Fruit fly (Drosophila melanogaster): ENCODE results near the gene Ogg1.

Ogg1 gene

dm6 chrX:8681189-8681821 is 8.8 kb upstream of the Ogg1 start, which contains the start of gene CAH3 (continued):
- no peak; the same call in 1 of the 2 replicates for TF ChIP-seq GATAe (GFP tag; conservative IDR thresholded peaks at IDR 0.05)
- peak; percentile 82 for TF ChIP-seq al (GFP tag; IDR thresholded peaks at IDR 0.05)
- TF ChIP-seq pum (GFP tag; optimal IDR thresholded peaks at IDR 0.05): peak; percentile 93
- peak; percentile 91 for TF ChIP-seq seq (GFP tag; IDR thresholded peaks at IDR 0.05)
- peak; percentile 90 for TF ChIP-seq CG13894 (tag; optimal IDR thresholded peaks at IDR 0.05)
- TF ChIP-seq Ets97D (GFP tag; optimal IDR thresholded peaks at IDR 0.05): peak; percentile 80
- peak; percentile 90 for TF ChIP-seq CG17568 (GFP tag; optimal IDR thresholded peaks at IDR 0.05)
- peak; percentile 85 for TF ChIP-seq NC2α (GFP tag; optimal IDR thresholded peaks at IDR 0.05)
- TF ChIP-seq CG1233 (GFP tag; optimal IDR thresholded peaks at IDR 0.05): peak; percentile 92
- peak; percentile 95 for TF ChIP-seq Antp (GFP tag; optimal IDR thresholded peaks at IDR 0.05)
- peak; percentile 90 for TF ChIP-seq CG12104 (GFP tag; optimal IDR thresholded peaks at IDR 0.05)
- TF ChIP-seq ranshi (GFP tag; IDR thresholded peaks at IDR 0.05): peak; percentile 90
- TF ChIP-seq CG31224 (GFP tag; IDR thresholded peaks at IDR 0.05): peak; percentile 85
- TF ChIP-seq zen (tag; optimal IDR thresholded peaks at IDR 0.05): peak; percentile 92
- TF ChIP-seq Mes4 (GFP tag; optimal IDR thresholded peaks at IDR 0.05): peak; percentile 91
- peak; percentile 65 for TF ChIP-seq CG7271 (tag; optimal IDR thresholded peaks at IDR 0.05)
- TF ChIP-seq HLH3B (GFP tag; IDR thresholded peaks at IDR 0.05): peak; percentile 89
- peak; percentile 96 for TF ChIP-seq Atf6 (GFP tag; IDR thresholded peaks at IDR 0.05)
- TF ChIP-seq ttk (GFP tag; IDR thresholded peaks at IDR 0.05): peak; percentile 91
- peak; percentile 48 for TF ChIP-seq Sry-β (GFP tag; optimal IDR thresholded peaks at IDR 0.05)
- peak; percentile 95 for TF ChIP-seq vvl (GFP tag; IDR thresholded peaks at IDR 0.05)
- peak; percentile 89 for TF ChIP-seq CG10654 (GFP tag; optimal IDR thresholded peaks at IDR 0.05)
- peak; percentile 90 for TF ChIP-seq maf-S (GFP tag; optimal IDR thresholded peaks at IDR 0.05)
- peak; percentile 88 for TF ChIP-seq gsb-n (tag; optimal IDR thresholded peaks at IDR 0.05)
- TF ChIP-seq CG12236 (GFP tag; optimal IDR thresholded peaks at IDR 0.05): peak; percentile 91
- 0 out of 2 replicates have a peak, but pooled peaks have one; percentile 24 for TF ChIP-seq dan (GFP tag; IDR thresholded peaks at IDR 0.05)
- TF ChIP-seq CG33557 (GFP tag; optimal IDR thresholded peaks at IDR 0.05): peak; percentile 96
- TF ChIP-seq CG8765 (GFP tag; IDR thresholded peaks at IDR 0.05): peak; percentile 89
- TF ChIP-seq Fer1 (GFP tag; optimal IDR thresholded peaks at IDR 0.05): peak; percentile 96
- peak; percentile 91 for TF ChIP-seq Atf3 (GFP tag; optimal IDR thresholded peaks at IDR 0.05)
- TF ChIP-seq CG6813 (GFP tag; optimal IDR thresholded peaks at IDR 0.05): peak; percentile 89
- peak; percentile 87 for TF ChIP-seq Six4 (GFP tag; optimal IDR thresholded peaks at IDR 0.05)
- TF ChIP-seq emc (GFP tag; optimal IDR thresholded peaks at IDR 0.05): peak; percentile 82
- peak; percentile 93 for TF ChIP-seq CG33213 (GFP tag; optimal IDR thresholded peaks at IDR 0.05)
- peak; percentile 92 for TF ChIP-seq lmd (GFP tag; IDR thresholded peaks at IDR 0.05)
- TF ChIP-seq grn (GFP tag; optimal IDR thresholded peaks at IDR 0.05): peak; percentile 53
- TF ChIP-seq CHES-1-like (GFP tag; optimal IDR thresholded peaks at IDR 0.05): peak; percentile 95
- peak; percentile 90 for TF ChIP-seq Camta (GFP tag; optimal IDR thresholded peaks at IDR 0.05)
- peak; percentile 86 for TF ChIP-seq btn (GFP tag; optimal IDR thresholded peaks at IDR 0.05)
- peak; percentile 92 for TF ChIP-seq Sox102F (GFP tag; optimal IDR thresholded peaks at IDR 0.05)
- peak; percentile 80 for TF ChIP-seq CG1024 (GFP tag; IDR thresholded peaks at IDR 0.05)
- TF ChIP-seq CG11247 (GFP tag; IDR thresholded peaks at IDR 0.05): peak; percentile 85
- peak; percentile 89 for TF ChIP-seq Abd-B (GFP tag; optimal IDR thresholded peaks at IDR 0.05)
- TF ChIP-seq CG18764 (GFP tag; optimal IDR thresholded peaks at IDR 0.05): peak; percentile 88
- TF ChIP-seq CG4360 (GFP tag; IDR thresholded peaks at IDR 0.05): peak; percentile 57; the same call in 1 of the 2 replicates
- peak; percentile 52; the same call in 1 of the 3 replicates for TF ChIP-seq knrl (GFP tag; IDR thresholded peaks at IDR 0.05; ENCODE audit: partially characterized antibody)
- peak; percentile 86 for TF ChIP-seq ERR (GFP tag; optimal IDR thresholded peaks at IDR 0.05)
- TF ChIP-seq HmgD (GFP tag; optimal IDR thresholded peaks at IDR 0.05): peak; percentile 76
- 0 out of 3 replicates have a peak, but pooled peaks have one; percentile 35 for TF ChIP-seq CG6791 (GFP tag; IDR thresholded peaks at IDR 0.05; ENCODE audit: partially characterized antibody)
- TF ChIP-seq hth (optimal IDR thresholded peaks at IDR 0.05): no peak
- peak; percentile 89 for TF ChIP-seq kni (GFP tag; optimal IDR thresholded peaks at IDR 0.05)
